Fruit fly (Drosophila melanogaster) whole organism, pupa: ENCODE measurements around the gene CG34250.

Experiments used
- CG13204 ChIP-seq: fragments of 200-800 bp; sonication (Bioruptor generic); optimal IDR thresholded peaks from 2 replicates; lab custom pipeline; 2018; ENCODE audit warnings: missing biosample characterization, mild to moderate bottlenecking, missing genetic modification characterization, moderate library complexity
- CG15710 ChIP-seq: fragments of 200-800 bp; sonication (Bioruptor generic); optimal IDR thresholded peaks from 2 replicates; lab custom pipeline; 2018; ENCODE audit warnings: missing biosample characterization, mild to moderate bottlenecking, missing genetic modification characterization, moderate library complexity
- CG8159 ChIP-seq: fragments of 200-800 bp; sonication (Bioruptor generic); optimal IDR thresholded peaks from 3 replicates; lab custom pipeline; 2018; ENCODE audit warnings: missing biosample characterization, mild to moderate bottlenecking, missing genetic modification characterization, moderate library complexity

DNA sequence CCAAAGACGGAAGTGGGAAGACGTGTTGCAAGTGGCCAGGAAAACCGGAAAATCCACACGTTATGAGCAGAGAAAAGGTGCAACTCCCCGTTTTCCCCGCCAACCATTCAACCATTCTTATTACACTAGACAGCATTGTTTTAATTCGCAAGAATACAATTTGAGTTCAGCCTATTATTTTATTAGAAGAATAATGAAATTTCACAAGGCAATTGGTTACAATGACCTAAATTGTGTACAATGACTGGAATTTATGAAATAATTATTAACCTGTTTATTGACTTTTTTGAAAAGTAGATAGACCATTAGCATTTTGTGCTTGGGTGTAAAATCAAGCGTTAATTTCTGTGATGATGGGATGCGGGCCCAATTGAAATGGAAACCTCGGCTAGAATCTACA is 28.5 kb downstream of the CG34250 start:
- TF ChIP-seq CG8159 (tag; lab: Kevin White, UChicago) (no peak), CG13204 (GFP tag; lab: Kevin White, UChicago) (no peak), CG15710 (tag; lab: Kevin White, UChicago) (no peak)
